Fruit fly (Drosophila melanogaster) whole organism, prepupa: ENCODE measurements around the gene CG6178.

ENCODE experiments used
- CG11294 ChIP-seq: fragments of 200-800 bp; sonication (Bioruptor generic); IDR thresholded peaks from 2 replicates; pipeline ENCODE4 v1.3.6; 2022; ENCODE audit warnings: missing biosample characterization, missing genetic modification characterization
- CG32006 ChIP-seq: fragments of 200-800 bp; sonication (Bioruptor generic); optimal IDR thresholded peaks from 3 replicates; lab custom pipeline; 2017; ENCODE audit warnings: missing biosample characterization, mild to moderate bottlenecking, missing genetic modification characterization
- CG6276 ChIP-seq: fragments of 200-800 bp; sonication (Bioruptor generic); optimal IDR thresholded peaks from 2 replicates; lab custom pipeline; 2017; ENCODE audit warnings: missing biosample characterization, mild to moderate bottlenecking, missing genetic modification characterization
- Eip75B ChIP-seq: fragments of 200-800 bp; sonication (Bioruptor generic); optimal IDR thresholded peaks from 3 replicates; lab custom pipeline; 2016; ENCODE audit warnings: missing biosample characterization, missing genetic modification characterization
- Ets96B ChIP-seq: fragments of 200-800 bp; optimal IDR thresholded peaks from 2 replicates; lab custom pipeline; 2019; ENCODE audit warnings: missing biosample characterization, mild to moderate bottlenecking, missing genetic modification characterization, moderate library complexity
- Hr39 ChIP-seq: fragments of 200-800 bp; sonication (Bioruptor generic); optimal IDR thresholded peaks from 2 replicates; lab custom pipeline; 2016; ENCODE audit warnings: missing biosample characterization, missing genetic modification characterization
- Lpt ChIP-seq: fragments of 200-800 bp; sonication (Bioruptor generic); optimal IDR thresholded peaks from 3 replicates; lab custom pipeline; 2016; ENCODE audit warnings: missing biosample characterization, missing genetic modification characterization
- Met ChIP-seq: fragments of 200-800 bp; sonication (Bioruptor generic); optimal IDR thresholded peaks from 3 replicates; lab custom pipeline; 2016; ENCODE audit warnings: missing biosample characterization, missing genetic modification characterization
- Sox102F ChIP-seq: fragments of 200-800 bp; sonication (Bioruptor generic); optimal IDR thresholded peaks from 2 replicates; lab custom pipeline; 2016; ENCODE audit warnings: missing biosample characterization, mild to moderate bottlenecking, missing genetic modification characterization
- lz ChIP-seq: fragments of 200-800 bp; sonication (Bioruptor generic); optimal IDR thresholded peaks from 3 replicates; lab custom pipeline; 2016; ENCODE audit warnings: missing biosample characterization, missing genetic modification characterization
- pdm3 ChIP-seq: fragments of 200-800 bp; sonication (Bioruptor generic); optimal IDR thresholded peaks from 3 replicates; lab custom pipeline; 2016; ENCODE audit warnings: missing biosample characterization, missing genetic modification characterization

DNA sequence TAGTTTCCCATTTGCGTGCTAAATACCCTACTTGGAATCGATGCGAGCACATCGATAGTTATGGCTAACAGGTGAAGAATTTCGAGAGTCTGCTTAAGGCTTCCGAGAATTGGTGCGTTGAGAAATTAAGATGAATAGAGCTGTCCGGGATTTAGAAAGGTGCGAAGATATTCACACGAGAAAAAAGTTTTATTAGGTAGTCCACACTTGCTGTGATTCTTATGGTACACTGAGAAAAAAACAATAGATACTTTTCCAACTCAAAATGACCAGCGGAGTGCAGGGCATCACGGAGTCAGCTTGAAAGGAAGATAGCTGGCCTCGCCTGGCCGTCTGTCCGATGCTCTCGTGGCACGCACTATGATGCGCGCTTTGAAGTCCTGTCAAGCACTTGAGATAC, 7.6 kb upstream of the CG6178 start:
- TF ChIP-seq Ets96B (tag; lab: Kevin White, UChicago) = peak; percentile 75
- TF ChIP-seq Lpt (GFP tag; lab: Kevin White, UChicago) = peak; percentile 34
- TF ChIP-seq CG32006 (GFP tag; lab: Kevin White, UChicago) = peak; percentile 89
- TF ChIP-seq CG6276 (GFP tag; lab: Kevin White, UChicago) = peak; percentile 78
- peak; percentile 57 for TF ChIP-seq Met (GFP tag; lab: Kevin White, UChicago)
- TF ChIP-seq pdm3 (GFP tag; lab: Kevin White, UChicago) = peak; percentile 69
- TF ChIP-seq Sox102F (GFP tag; lab: Kevin White, UChicago) = peak; percentile 45
- TF ChIP-seq lz (GFP tag; lab: Kevin White, UChicago) = peak; percentile 63
- peak; percentile 58 for TF ChIP-seq Hr39 (GFP tag; lab: Kevin White, UChicago)
- TF ChIP-seq Eip75B (GFP tag; lab: Kevin White, UChicago) = peak; percentile 78
- TF ChIP-seq CG11294 = no peak
